Worm (Caenorhabditis elegans) whole organism, L4 larva: ENCODE results near the gene srab-17.

Experiments
- R02D3.7 ChIP-seq: fragments of 150-350 bp; sonication (generic microtip); optimal IDR thresholded peaks from 3 replicates; lab custom pipeline; 2014; ENCODE audit warnings: missing biosample characterization, missing genetic modification characterization
- T20F7.1 ChIP-seq: fragments of 200-800 bp; sonication (Bioruptor generic); optimal IDR thresholded peaks from 2 replicates; lab custom pipeline; 2018; ENCODE audit warnings: mild to moderate bottlenecking, missing genetic modification characterization, missing compliant biosample characterization
- Y75B8A.6 ChIP-seq: fragments of 200-800 bp; sonication (Bioruptor generic); IDR thresholded peaks from 2 replicates; pipeline ENCODE4 v1.3.6; 2022; ENCODE audit warnings: missing genetic modification reagents, missing genetic modification characterization, missing compliant biosample characterization
- ama-1 ChIP-seq: fragments of 150-350 bp; optimal IDR thresholded peaks from 2 replicates; lab custom pipeline; 2014; ENCODE audit warnings: inconsistent platforms, mixed read lengths
- attf-4 ChIP-seq: sonication (generic microtip); optimal IDR thresholded peaks from 3 replicates; lab custom pipeline; 2017; ENCODE audit warnings: missing biosample characterization, missing genetic modification characterization
- ceh-62 ChIP-seq: sonication (generic microtip); optimal IDR thresholded peaks from 2 replicates; lab custom pipeline; 2017; ENCODE audit warnings: missing biosample characterization, missing genetic modification characterization
- ctbp-1 ChIP-seq: fragments of 200-800 bp; sonication (Bioruptor generic); IDR thresholded peaks from 2 replicates; pipeline ENCODE4 v1.3.6; 2022; ENCODE audit warnings: missing genetic modification reagents, missing genetic modification characterization, missing compliant biosample characterization
- daf-8 ChIP-seq: fragments of 200-800 bp; sonication (Bioruptor generic); IDR thresholded peaks from 2 replicates; pipeline ENCODE4 v1.3.6; 2022; ENCODE audit warnings: missing genetic modification characterization, missing compliant biosample characterization
- dmd-6 ChIP-seq: fragments of 200-800 bp; sonication (Bioruptor generic); IDR thresholded peaks from 2 replicates; pipeline ENCODE4 v1.3.6; 2022; ENCODE audit warnings: missing genetic modification reagents, missing genetic modification characterization, missing compliant biosample characterization
- dpl-1 ChIP-seq: fragments of 150-350 bp; optimal IDR thresholded peaks from 2 replicates; lab custom pipeline; 2014; ENCODE audit warnings: missing biosample characterization, missing genetic modification reagents, missing genetic modification characterization
- egl-27 ChIP-seq: sonication (generic microtip); optimal IDR thresholded peaks from 3 replicates; lab custom pipeline; 2017; ENCODE audit warnings: missing biosample characterization, missing genetic modification reagents, missing genetic modification characterization
- egl-43 ChIP-seq: fragments of 200-800 bp; sonication (Bioruptor generic); IDR thresholded peaks from 2 replicates; pipeline ENCODE4 v1.3.6; 2022; ENCODE audit warnings: missing genetic modification reagents, missing genetic modification characterization, missing compliant biosample characterization
- hlh-11 ChIP-seq: fragments of 200-800 bp; sonication (Bioruptor generic); optimal IDR thresholded peaks from 2 replicates; lab custom pipeline; 2018; ENCODE audit warnings: mild to moderate bottlenecking, missing genetic modification characterization, missing compliant biosample characterization
- lin-13 ChIP-seq: fragments of 150-350 bp; optimal IDR thresholded peaks from 2 replicates; lab custom pipeline; 2014; ENCODE audit warnings: missing biosample characterization, missing genetic modification reagents, missing genetic modification characterization
- lin-15B ChIP-seq: fragments of 150-350 bp; sonication (generic microtip); optimal IDR thresholded peaks from 3 replicates; lab custom pipeline; 2014; ENCODE audit warnings: missing biosample characterization, missing genetic modification characterization
- lsy-2 ChIP-seq, 2 experiments: fragments of 150-350 bp in 1 of 2; sonication (generic microtip) in 1 of 2; optimal IDR thresholded peaks; 2 replicates each; lab custom pipeline; 2014 to 2017; ENCODE audit warnings: missing biosample characterization in 2 of 2, missing genetic modification characterization in 2 of 2
- madf-5 ChIP-seq, 2 experiments: fragments of 200-800 bp; sonication (Bioruptor generic); IDR thresholded peaks; 2 replicates each; pipeline ENCODE4 v1.3.6; 2022; ENCODE audit warnings: missing compliant biosample characterization in 2 of 2, missing genetic modification characterization in 2 of 2
- mdl-1 ChIP-seq, 2 experiments: fragments of 150-350 bp in 1 of 2; sonication (generic microtip) in 1 of 2; optimal IDR thresholded peaks; 2 replicates each; lab custom pipeline; 2014 to 2017; ENCODE audit warnings: missing biosample characterization in 2 of 2, missing genetic modification characterization in 2 of 2
- mes-2 ChIP-seq: sonication (generic microtip); optimal IDR thresholded peaks from 2 replicates; lab custom pipeline; 2016; ENCODE audit warnings: missing genotype, mild to moderate bottlenecking, missing genetic modification characterization, missing compliant biosample characterization; ENCODE audit not compliant: poor library complexity, severe bottlenecking
- mxl-2 ChIP-seq: fragments of 200-800 bp; sonication (Bioruptor generic); conservative IDR thresholded peaks from 2 replicates; pipeline ENCODE4 v1.3.6; 2022; ENCODE audit warnings: missing genetic modification reagents, missing genetic modification characterization, missing compliant biosample characterization
- mxl-3 ChIP-seq: fragments of 200-800 bp; sonication (Bioruptor generic); optimal IDR thresholded peaks from 2 replicates; lab custom pipeline; 2018; ENCODE audit warnings: mild to moderate bottlenecking, missing genetic modification characterization, missing compliant biosample characterization
- nhr-11 ChIP-seq: fragments of 150-350 bp; optimal IDR thresholded peaks from 2 replicates; lab custom pipeline; 2014; ENCODE audit warnings: missing biosample characterization, missing genetic modification characterization
- nhr-237 ChIP-seq: sonication (generic microtip); optimal IDR thresholded peaks from 2 replicates; lab custom pipeline; 2017; ENCODE audit warnings: missing biosample characterization, missing genetic modification characterization
- nhr-25 ChIP-seq: sonication (generic microtip); optimal IDR thresholded peaks from 2 replicates; lab custom pipeline; 2017; ENCODE audit warnings: missing genetic modification characterization, mild to moderate bottlenecking, missing compliant biosample characterization, antibody characterized with exemption, moderate library complexity, borderline replicate concordance; ENCODE audit not compliant: insufficient read depth
- nhr-41 ChIP-seq: fragments of 200-800 bp; sonication (Bioruptor generic); IDR thresholded peaks from 2 replicates; pipeline ENCODE4 v1.3.6; 2022; ENCODE audit warnings: missing genetic modification reagents, missing genetic modification characterization, missing compliant biosample characterization
- nhr-42 ChIP-seq: fragments of 200-800 bp; sonication (Bioruptor generic); IDR thresholded peaks from 2 replicates; pipeline ENCODE4 v1.3.6; 2022; ENCODE audit warnings: missing genetic modification characterization, missing compliant biosample characterization
- nhr-76 ChIP-seq: fragments of 150-350 bp; optimal IDR thresholded peaks from 2 replicates; lab custom pipeline; 2014; ENCODE audit warnings: missing biosample characterization, missing genetic modification characterization
- sdz-12 ChIP-seq: fragments of 200-800 bp; sonication (Bioruptor generic); optimal IDR thresholded peaks from 2 replicates; lab custom pipeline; 2018; ENCODE audit warnings: mild to moderate bottlenecking, missing genetic modification characterization, missing compliant biosample characterization
- skn-1 ChIP-seq: fragments of 150-350 bp; optimal IDR thresholded peaks from 2 replicates; lab custom pipeline; 2014; ENCODE audit warnings: missing biosample characterization, missing genetic modification characterization
- spr-3 ChIP-seq: fragments of 200-800 bp; sonication (Bioruptor generic); optimal IDR thresholded peaks from 2 replicates; lab custom pipeline; 2018; ENCODE audit warnings: mild to moderate bottlenecking, missing genetic modification characterization, missing compliant biosample characterization
- tag-97 ChIP-seq: fragments of 200-800 bp; sonication (Bioruptor generic); IDR thresholded peaks from 2 replicates; pipeline ENCODE4 v1.3.6; 2022; ENCODE audit warnings: missing genetic modification characterization, missing compliant biosample characterization
- unc-130 ChIP-seq: sonication (generic microtip); optimal IDR thresholded peaks from 2 replicates; lab custom pipeline; 2016; ENCODE audit warnings: missing genetic modification reagents, missing genetic modification characterization, missing compliant biosample characterization
- unc-39 ChIP-seq: sonication (generic microtip); optimal IDR thresholded peaks from 2 replicates; lab custom pipeline; 2017; ENCODE audit warnings: missing biosample characterization, missing genetic modification characterization
- unc-62 ChIP-seq, 3 experiments: fragments of 150-350 bp in 1 of 3; sonication (generic microtip); optimal IDR thresholded peaks in 2 of 3; peaks in 1 of 3; 1 replicate in 1 of 3; 2 replicates in 2 of 3; lab custom pipeline; 2014 to 2017; ENCODE audit warnings: missing biosample characterization in 3 of 3, missing genetic modification characterization in 3 of 3, missing genetic modification reagents in 3 of 3, missing genotype in 1 of 3
- zfp-3 ChIP-seq: fragments of 200-800 bp; sonication (Bioruptor generic); conservative IDR thresholded peaks from 2 replicates; pipeline ENCODE4 v1.3.6; 2022; ENCODE audit warnings: missing genetic modification reagents, missing genetic modification characterization, missing compliant biosample characterization
- zip-2 ChIP-seq: fragments of 150-350 bp; optimal IDR thresholded peaks from 2 replicates; lab custom pipeline; 2014; ENCODE audit warnings: missing biosample characterization, missing genetic modification characterization
- ztf-11 ChIP-seq: fragments of 150-350 bp; optimal IDR thresholded peaks from 2 replicates; lab custom pipeline; 2014; ENCODE audit warnings: missing biosample characterization, missing genetic modification characterization

srab-17 gene

ce11 chrV:9843376-9843916 is 24.8 kb downstream of the srab-17 start, which contains the start of gene sru-8:
Gene sru-8 (plus strand): TSS chrV:9843866.
- TF ChIP-seq unc-62 (GFP tag; optimal IDR thresholded peaks at IDR 0.05 in 1 of 2; lab: Kevin White, UChicago), result peak in 1 of 2 experiments; percentile 91
- no peak for TF ChIP-seq unc-62 (tag; optimal IDR thresholded peaks at IDR 0.05; lab: Kevin White, UChicago)
- no peak for TF ChIP-seq dmd-6 (GFP tag; lab: Robert Waterston, UW)

- TF ChIP-seq spr-3 (no peak), mxl-2 (GFP tag; lab: Robert Waterston, UW) (no peak), mdl-1 (tag; optimal IDR thresholded peaks at IDR 0.05; lab: Kevin White, UChicago) (no peak), unc-39 (no peak), T20F7.1 (GFP tag; lab: Kevin White, UChicago) (no peak), lin-15B (tag; lab: Kevin White, UChicago) (no peak), nhr-25 (no peak), lin-13 (no peak), Y75B8A.6 (no peak), hlh-11 (tag; lab: Kevin White, UChicago) (no peak), ama-1 (lab: Kevin White, UChicago) (no peak), nhr-41 (GFP tag; lab: Robert Waterston, UW) (no peak), skn-1 (tag; lab: Kevin White, UChicago) (no peak), zip-2 (tag; lab: Kevin White, UChicago) (no peak), lsy-2 (tag; optimal IDR thresholded peaks at IDR 0.05; lab: Kevin White, UChicago) (no peak), dpl-1 (GFP tag; lab: Kevin White, UChicago) (no peak), ztf-11 (tag; lab: Kevin White, UChicago) (no peak), madf-5 (GFP tag; IDR thresholded peaks at IDR 0.05; lab: Robert Waterston, UW) (no peak), dmd-6 (GFP tag; lab: Robert Waterston, UW) (no peak)
These were observed 26.8 kb downstream of the srab-17 start, which contains the start of gene sru-36 for ce11 chrV:9841376-9841775. Gene sru-36 (plus strand): TSS chrV:9841676.

- peak in 1 of 2 experiments; percentile 59 for TF ChIP-seq unc-62 (GFP tag; optimal IDR thresholded peaks at IDR 0.05 in 1 of 2; lab: Kevin White, UChicago)
- no peak for TF ChIP-seq unc-62 (tag; optimal IDR thresholded peaks at IDR 0.05; lab: Kevin White, UChicago)
- TF ChIP-seq zfp-3, result no peak
These were observed 30.5 kb downstream of the srab-17 start, which contains the start of gene srsx-21 for ce11 chrV:9837679-9838078. Gene srsx-21 (plus strand): TSS chrV:9837979.

ce11 chrV:9835945-9836344 is 32.3 kb downstream of the srab-17 start, which contains the start of gene sru-38:
Gene sru-38 (minus strand): TSS chrV:9836045.
- no peak for TF ChIP-seq egl-43 (GFP tag; lab: Robert Waterston, UW)
- no peak for TF ChIP-seq nhr-42 (GFP tag; lab: Robert Waterston, UW)
- TF ChIP-seq hlh-11 (tag; lab: Kevin White, UChicago), result no peak
- no peak for TF ChIP-seq attf-4 (tag; lab: Kevin White, UChicago)
- no peak for TF ChIP-seq ctbp-1 (GFP tag; lab: Robert Waterston, UW)
- TF ChIP-seq nhr-11, result no peak
- no peak for TF ChIP-seq tag-97 (GFP tag; lab: Robert Waterston, UW)
- no peak for TF ChIP-seq zip-2 (tag; lab: Kevin White, UChicago)
- TF ChIP-seq mxl-3 (GFP tag; lab: Kevin White, UChicago), result no peak

- TF ChIP-seq mxl-2 (GFP tag; lab: Robert Waterston, UW) (no peak), ceh-62 (tag; lab: Kevin White, UChicago) (no peak), lin-15B (tag; lab: Kevin White, UChicago) (no peak), daf-8 (GFP tag; lab: Robert Waterston, UW) (no peak), unc-130 (GFP tag; lab: Kevin White, UChicago) (no peak), dmd-6 (GFP tag; lab: Robert Waterston, UW) (no peak), R02D3.7 (no peak), sdz-12 (no peak), spr-3 (no peak), nhr-237 (no peak), mes-2 (no peak), egl-27 (tag; lab: Kevin White, UChicago) (no peak), ama-1 (lab: Kevin White, UChicago) (no peak), nhr-11 (no peak), nhr-76 (no peak), tag-97 (GFP tag; lab: Robert Waterston, UW) (no peak)
These were observed 34.3 kb downstream of the srab-17 start, which contains the start of gene sru-40 for ce11 chrV:9833900-9834299. Gene sru-40 (minus strand): TSS chrV:9834000.
